Fruit fly (Drosophila melanogaster): ENCODE data around the gene CG4950.

DNA sequence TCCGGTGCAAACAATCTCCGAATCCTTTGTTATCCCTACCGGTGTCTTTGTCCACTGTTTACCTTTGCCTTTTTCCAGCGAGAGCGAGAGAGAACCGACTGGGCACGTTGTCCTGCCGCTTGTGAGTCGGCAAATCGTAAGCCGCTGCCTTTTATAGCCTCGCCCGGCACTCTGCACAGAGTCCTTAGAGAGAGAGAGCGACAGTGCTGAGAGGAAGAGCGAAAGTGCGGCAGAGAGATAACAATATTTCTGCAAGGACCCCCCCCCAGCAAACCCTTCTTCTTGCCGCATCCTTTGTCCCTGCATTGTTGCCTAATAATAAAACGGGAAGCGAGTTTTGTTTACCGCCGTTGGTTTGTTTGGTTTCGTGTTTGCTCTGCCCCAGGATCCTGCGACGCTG lies 15.7 kb downstream of the CG4950 start, which contains the start of gene CG13055:
- TF ChIP-seq net (GFP tag; optimal IDR thresholded peaks at IDR 0.05): no peak
- no peak for TF ChIP-seq CG6808 (GFP tag; optimal IDR thresholded peaks at IDR 0.05)
- no peak for TF ChIP-seq CG10669 (GFP tag; optimal IDR thresholded peaks at IDR 0.05)
- TF ChIP-seq Blimp-1 (GFP tag; optimal IDR thresholded peaks at IDR 0.05): no peak
- TF ChIP-seq CG6854 (GFP tag; optimal IDR thresholded peaks at IDR 0.05): no peak
- no peak for TF ChIP-seq Eip75B (GFP tag; optimal IDR thresholded peaks at IDR 0.05)
